Fruit fly (Drosophila melanogaster) whole organism, prepupa: Measurements from ENCODE around the gene CG1835.

Source experiments
- CG10669 ChIP-seq: fragments of 200-800 bp; sonication (Bioruptor generic); optimal IDR thresholded peaks from 3 replicates; lab custom pipeline; 2018; ENCODE audit warnings: missing biosample characterization, mild to moderate bottlenecking, missing genetic modification characterization, moderate library complexity
- CG16779 ChIP-seq: fragments of 200-800 bp; sonication (Bioruptor generic); optimal IDR thresholded peaks from 3 replicates; lab custom pipeline; 2017; ENCODE audit warnings: missing biosample characterization, mild to moderate bottlenecking, missing genetic modification characterization
- CG6163 ChIP-seq: fragments of 200-800 bp; sonication (Bioruptor generic); IDR thresholded peaks from 3 replicates; pipeline ENCODE4 v1.3.6; 2022; ENCODE audit warnings: missing biosample characterization, missing genetic modification characterization
- CG6854 ChIP-seq: fragments of 200-800 bp; sonication (Bioruptor generic); optimal IDR thresholded peaks from 2 replicates; lab custom pipeline; 2017; ENCODE audit warnings: missing biosample characterization, mild to moderate bottlenecking, missing genetic modification characterization
- Eip78C ChIP-seq: fragments of 200-800 bp; sonication (Bioruptor generic); peaks from one replicate; lab custom pipeline; 2016; ENCODE audit warnings: missing biosample characterization, missing genetic modification characterization
- Ets96B ChIP-seq: fragments of 200-800 bp; optimal IDR thresholded peaks from 2 replicates; lab custom pipeline; 2019; ENCODE audit warnings: missing biosample characterization, mild to moderate bottlenecking, missing genetic modification characterization, moderate library complexity
- Hr39 ChIP-seq: fragments of 200-800 bp; sonication (Bioruptor generic); optimal IDR thresholded peaks from 2 replicates; lab custom pipeline; 2016; ENCODE audit warnings: missing biosample characterization, missing genetic modification characterization
- OdsH ChIP-seq: fragments of 200-800 bp; sonication (Bioruptor generic); optimal IDR thresholded peaks from 3 replicates; lab custom pipeline; 2016; ENCODE audit warnings: missing biosample characterization, missing genetic modification characterization
- Sox14 ChIP-seq: fragments of 200-800 bp; sonication (Bioruptor generic); optimal IDR thresholded peaks from 3 replicates; lab custom pipeline; 2016; ENCODE audit warnings: missing biosample characterization, missing genetic modification characterization
- dsx ChIP-seq: fragments of 200-800 bp; optimal IDR thresholded peaks from 3 replicates; lab custom pipeline; 2019; ENCODE audit warnings: missing biosample characterization, mild to moderate bottlenecking, missing genetic modification characterization, moderate library complexity; ENCODE audit not compliant: poor library complexity, severe bottlenecking
- fd85E ChIP-seq: fragments of 200-800 bp; sonication (Bioruptor generic); optimal IDR thresholded peaks from 3 replicates; lab custom pipeline; 2016; ENCODE audit warnings: missing biosample characterization, missing genetic modification characterization
- spab ChIP-seq: fragments of 200-800 bp; sonication (Bioruptor generic); optimal IDR thresholded peaks from 2 replicates; lab custom pipeline; 2017; ENCODE audit warnings: missing biosample characterization, mild to moderate bottlenecking, missing genetic modification characterization, missing genetic modification reagents

dm6 chrX:20704337-20704736 lies 42.6 kb downstream of the CG1835 start:
- TF ChIP-seq dsx (GFP tag; lab: Kevin White, UChicago) = no peak
- no peak for TF ChIP-seq Hr39 (GFP tag; lab: Kevin White, UChicago)
- no peak for TF ChIP-seq Eip78C (GFP tag; lab: Kevin White, UChicago)
- no peak for TF ChIP-seq Ets96B (tag; lab: Kevin White, UChicago)
- TF ChIP-seq CG6854 (GFP tag; lab: Kevin White, UChicago) = no peak
- TF ChIP-seq spab (GFP tag; lab: Kevin White, UChicago) = no peak
- TF ChIP-seq CG16779 (tag; lab: Kevin White, UChicago) = no peak
- TF ChIP-seq OdsH (GFP tag; lab: Kevin White, UChicago) = no peak
- no peak for TF ChIP-seq Sox14 (GFP tag; lab: Kevin White, UChicago)
- no peak for TF ChIP-seq CG6163 (GFP tag; lab: Robert Waterston, UW)
- TF ChIP-seq CG10669 = no peak
- no peak for TF ChIP-seq fd85E (GFP tag; lab: Kevin White, UChicago)
